Fruit fly (Drosophila melanogaster): Measurements from ENCODE around the gene CG14662.

CG14662 gene

dm6 chr3R:4975315-4975777 lies 8.7 kb downstream of the CG14662 start (continued):
- TF ChIP-seq gem (tag; optimal IDR thresholded peaks at IDR 0.05), result peak; percentile 22
- TF ChIP-seq Vsx1 (GFP tag; optimal IDR thresholded peaks at IDR 0.05), result peak; percentile 57
- TF ChIP-seq Sox100B (GFP tag; optimal IDR thresholded peaks at IDR 0.05), result no peak
- no peak for TF ChIP-seq CG14860 (GFP tag; IDR thresholded peaks at IDR 0.05; ENCODE audit: partially characterized antibody)
- TF ChIP-seq Max (GFP tag; optimal IDR thresholded peaks at IDR 0.05), result no peak
- no peak for TF ChIP-seq CG9215 (GFP tag; IDR thresholded peaks at IDR 0.05)
- TF ChIP-seq Fer3 (tag; optimal IDR thresholded peaks at IDR 0.05), result peak; percentile 23
- no peak for TF ChIP-seq slbo (GFP tag; IDR thresholded peaks at IDR 0.05)
- TF ChIP-seq CG14014 (GFP tag; IDR thresholded peaks at IDR 0.05), result peak; percentile 29; the same call in 1 of the 2 replicates
- peak; percentile 7 for TF ChIP-seq CG18599 (GFP tag; optimal IDR thresholded peaks at IDR 0.05)
- no peak for TF ChIP-seq hb (GFP tag; IDR thresholded peaks at IDR 0.05; ENCODE audit: partially characterized antibody)
- no peak for TF ChIP-seq pnt (GFP tag; optimal IDR thresholded peaks at IDR 0.05)
- peak; percentile 48 for TF ChIP-seq HHEX (GFP tag; optimal IDR thresholded peaks at IDR 0.05)
- no peak for TF ChIP-seq H2.0 (GFP tag; IDR thresholded peaks at IDR 0.05)
- TF ChIP-seq eve (GFP tag; optimal IDR thresholded peaks at IDR 0.05), result no peak
- TF ChIP-seq pita (GFP tag; optimal IDR thresholded peaks at IDR 0.05), result no peak
- no peak for TF ChIP-seq nom (GFP tag; optimal IDR thresholded peaks at IDR 0.05)
- no peak for TF ChIP-seq CG13775 (GFP tag; optimal IDR thresholded peaks at IDR 0.05)
- TF ChIP-seq CG31365 (tag; optimal IDR thresholded peaks at IDR 0.05), result peak; percentile 43
- TF ChIP-seq Mrtf (GFP tag; IDR thresholded peaks at IDR 0.05), result no peak
- TF ChIP-seq Gsc (GFP tag; IDR thresholded peaks at IDR 0.05), result no peak
- peak; percentile 13 for TF ChIP-seq HmgZ (tag; optimal IDR thresholded peaks at IDR 0.05)
- TF ChIP-seq z (GFP tag; IDR thresholded peaks at IDR 0.05), result peak; percentile 63; the same call in 2 of the 3 replicates
- peak; percentile 44 for TF ChIP-seq gcm (GFP tag; optimal IDR thresholded peaks at IDR 0.05)
- TF ChIP-seq CG2678 (tag; optimal IDR thresholded peaks at IDR 0.05), result peak; percentile 39
- peak; percentile 53 for TF ChIP-seq CG6813 (GFP tag; optimal IDR thresholded peaks at IDR 0.05)
- TF ChIP-seq abd-A (tag; optimal IDR thresholded peaks at IDR 0.05), result no peak
- peak; percentile 88 for TF ChIP-seq CG13894 (tag; optimal IDR thresholded peaks at IDR 0.05)
- no peak for TF ChIP-seq CG10979 (tag; optimal IDR thresholded peaks at IDR 0.05)
- no peak for TF ChIP-seq jigr1 (GFP tag; IDR thresholded peaks at IDR 0.05)
- TF ChIP-seq Sox102F (GFP tag; optimal IDR thresholded peaks at IDR 0.05), result peak; percentile 12
- peak; percentile 16 for TF ChIP-seq ac (GFP tag; optimal IDR thresholded peaks at IDR 0.05)
- TF ChIP-seq D (optimal IDR thresholded peaks at IDR 0.05), result no peak
- peak; percentile 46 for TF ChIP-seq D (GFP tag; optimal IDR thresholded peaks at IDR 0.05)
- no peak for TF ChIP-seq jing (GFP tag; optimal IDR thresholded peaks at IDR 0.05)
- peak; percentile 64 for TF ChIP-seq CG4328 (GFP tag; optimal IDR thresholded peaks at IDR 0.05)
- TF ChIP-seq CG33557 (GFP tag; optimal IDR thresholded peaks at IDR 0.05), result peak; percentile 20
- TF ChIP-seq pros (GFP tag; optimal IDR thresholded peaks at IDR 0.05), result peak; percentile 21
- no peak; the same call in 1 of the 2 replicates for TF ChIP-seq CG14441 (GFP tag; IDR thresholded peaks at IDR 0.05)
- TF ChIP-seq p53 (GFP tag; optimal IDR thresholded peaks at IDR 0.05), result no peak
- TF ChIP-seq CG13296 (GFP tag; optimal IDR thresholded peaks at IDR 0.05), result peak; percentile 17
- TF ChIP-seq CG17385 (GFP tag; optimal IDR thresholded peaks at IDR 0.05), result peak; percentile 45
- TF ChIP-seq BEAF-32 (GFP tag; optimal IDR thresholded peaks at IDR 0.05), result no peak
- no peak for TF ChIP-seq B-H2 (GFP tag; optimal IDR thresholded peaks at IDR 0.05)
- TF ChIP-seq Hr39 (optimal IDR thresholded peaks at IDR 0.05), result no peak
- TF ChIP-seq CG12942 (GFP tag; optimal IDR thresholded peaks at IDR 0.05), result no peak
- no peak for TF ChIP-seq CkIIα-i1 (GFP tag; IDR thresholded peaks at IDR 0.05)
- TF ChIP-seq CG5180 (GFP tag; optimal IDR thresholded peaks at IDR 0.05), result peak; percentile 26
- TF ChIP-seq Stat92E (GFP tag; optimal IDR thresholded peaks at IDR 0.05), result no peak
- no peak for TF ChIP-seq Mad (GFP tag; optimal IDR thresholded peaks at IDR 0.05)
